Fruit fly (Drosophila melanogaster) whole organism, prepupa: ENCODE data around the gene CG17770.

Experiments
- Blimp-1 ChIP-seq: fragments of 200-800 bp; sonication (Bioruptor generic); optimal IDR thresholded peaks from 3 replicates; lab custom pipeline; 2017; ENCODE audit warnings: missing biosample characterization, missing genetic modification characterization, mild to moderate bottlenecking, moderate library complexity, missing genetic modification reagents
- CG10631 ChIP-seq: fragments of 200-800 bp; sonication (Bioruptor generic); optimal IDR thresholded peaks from 2 replicates; lab custom pipeline; 2016; ENCODE audit warnings: missing biosample characterization, missing genetic modification characterization
- CG10669 ChIP-seq: fragments of 200-800 bp; sonication (Bioruptor generic); optimal IDR thresholded peaks from 3 replicates; lab custom pipeline; 2018; ENCODE audit warnings: missing biosample characterization, mild to moderate bottlenecking, missing genetic modification characterization, moderate library complexity
- CG11294 ChIP-seq: fragments of 200-800 bp; sonication (Bioruptor generic); IDR thresholded peaks from 2 replicates; pipeline ENCODE4 v1.3.6; 2022; ENCODE audit warnings: missing biosample characterization, missing genetic modification characterization
- CG11762 ChIP-seq: fragments of 200-800 bp; sonication (Bioruptor generic); optimal IDR thresholded peaks from 3 replicates; lab custom pipeline; 2016; ENCODE audit warnings: missing biosample characterization, missing genetic modification characterization; ENCODE audit not compliant: insufficient read depth
- CG15336 ChIP-seq: fragments of 200-800 bp; sonication (Bioruptor generic); IDR thresholded peaks from 2 replicates; pipeline ENCODE4 v1.3.6; 2022; ENCODE audit warnings: missing biosample characterization, missing genetic modification characterization
- CG1621 ChIP-seq: fragments of 200-800 bp; sonication (Bioruptor generic); optimal IDR thresholded peaks from 3 replicates; lab custom pipeline; 2018; ENCODE audit warnings: missing biosample characterization, mild to moderate bottlenecking, missing genetic modification characterization
- CG16779 ChIP-seq: fragments of 200-800 bp; sonication (Bioruptor generic); optimal IDR thresholded peaks from 3 replicates; lab custom pipeline; 2017; ENCODE audit warnings: missing biosample characterization, mild to moderate bottlenecking, missing genetic modification characterization
- CG3032 ChIP-seq: fragments of 200-800 bp; optimal IDR thresholded peaks from 2 replicates; lab custom pipeline; 2019; ENCODE audit warnings: missing biosample characterization, mild to moderate bottlenecking, missing genetic modification characterization, moderate library complexity
- CG31627 ChIP-seq: fragments of 200-800 bp; sonication (Bioruptor generic); optimal IDR thresholded peaks from 3 replicates; lab custom pipeline; 2016; ENCODE audit warnings: missing biosample characterization, missing genetic modification characterization
- CG32006 ChIP-seq: fragments of 200-800 bp; sonication (Bioruptor generic); optimal IDR thresholded peaks from 3 replicates; lab custom pipeline; 2017; ENCODE audit warnings: missing biosample characterization, mild to moderate bottlenecking, missing genetic modification characterization
- CG34406 ChIP-seq: fragments of 200-800 bp; sonication (Bioruptor generic); optimal IDR thresholded peaks from 3 replicates; lab custom pipeline; 2016; ENCODE audit warnings: missing biosample characterization, missing genetic modification characterization
- CG3919 ChIP-seq: fragments of 200-800 bp; sonication (Bioruptor generic); optimal IDR thresholded peaks from 3 replicates; lab custom pipeline; 2016; ENCODE audit warnings: missing biosample characterization, missing genetic modification characterization
- CG4318 ChIP-seq: fragments of 200-800 bp; sonication (Bioruptor generic); optimal IDR thresholded peaks from 3 replicates; lab custom pipeline; 2017; ENCODE audit warnings: missing biosample characterization, mild to moderate bottlenecking, missing genetic modification characterization
- CG6163 ChIP-seq: fragments of 200-800 bp; sonication (Bioruptor generic); IDR thresholded peaks from 3 replicates; pipeline ENCODE4 v1.3.6; 2022; ENCODE audit warnings: missing biosample characterization, missing genetic modification characterization
- CG6792 ChIP-seq: fragments of 200-800 bp; sonication (Bioruptor generic); optimal IDR thresholded peaks from 3 replicates; lab custom pipeline; 2016; ENCODE audit warnings: missing biosample characterization, missing genetic modification characterization
- CG7368 ChIP-seq: fragments of 200-800 bp; sonication (Bioruptor generic); optimal IDR thresholded peaks from 3 replicates; lab custom pipeline; 2016; ENCODE audit warnings: missing biosample characterization, missing genetic modification characterization
- CG8119 ChIP-seq: fragments of 200-800 bp; sonication (Bioruptor generic); IDR thresholded peaks from 3 replicates; pipeline ENCODE4 v1.3.6; 2022; ENCODE audit warnings: missing biosample characterization, missing genetic modification characterization
- CG8632 ChIP-seq: fragments of 200-800 bp; sonication (Bioruptor generic); optimal IDR thresholded peaks from 3 replicates; lab custom pipeline; 2016; ENCODE audit warnings: missing biosample characterization, missing genetic modification characterization
- CG9139 ChIP-seq: fragments of 200-800 bp; sonication (Bioruptor generic); optimal IDR thresholded peaks from 3 replicates; lab custom pipeline; 2017; ENCODE audit warnings: missing biosample characterization, mild to moderate bottlenecking, missing genetic modification characterization
- Eip78C ChIP-seq: fragments of 200-800 bp; sonication (Bioruptor generic); peaks from one replicate; lab custom pipeline; 2016; ENCODE audit warnings: missing biosample characterization, missing genetic modification characterization
- Eip93F ChIP-seq: fragments of 200-800 bp; sonication (Bioruptor generic); optimal IDR thresholded peaks from 2 replicates; lab custom pipeline; 2016; ENCODE audit warnings: missing biosample characterization, mild to moderate bottlenecking, missing genetic modification characterization
- Ets21C ChIP-seq: fragments of 200-800 bp; sonication (Bioruptor generic); optimal IDR thresholded peaks from 3 replicates; lab custom pipeline; 2016; ENCODE audit warnings: missing biosample characterization, missing genetic modification characterization
- Ets96B ChIP-seq: fragments of 200-800 bp; optimal IDR thresholded peaks from 2 replicates; lab custom pipeline; 2019; ENCODE audit warnings: missing biosample characterization, mild to moderate bottlenecking, missing genetic modification characterization, moderate library complexity
- Gug ChIP-seq: fragments of 200-800 bp; sonication (Bioruptor generic); IDR thresholded peaks from 2 replicates; pipeline ENCODE4 v1.3.6; 2022; ENCODE audit warnings: missing biosample characterization, missing genetic modification characterization
- Hr38 ChIP-seq: sonication (Bioruptor generic); optimal IDR thresholded peaks from 2 replicates; lab custom pipeline; 2016; ENCODE audit warnings: missing biosample characterization, missing genetic modification characterization
- Hr39 ChIP-seq: fragments of 200-800 bp; sonication (Bioruptor generic); optimal IDR thresholded peaks from 2 replicates; lab custom pipeline; 2016; ENCODE audit warnings: missing biosample characterization, missing genetic modification characterization
- Hr4 ChIP-seq: fragments of 200-800 bp; sonication (Bioruptor generic); optimal IDR thresholded peaks from 3 replicates; lab custom pipeline; 2016; ENCODE audit warnings: missing biosample characterization, missing genetic modification characterization
- Met ChIP-seq: fragments of 200-800 bp; sonication (Bioruptor generic); optimal IDR thresholded peaks from 3 replicates; lab custom pipeline; 2016; ENCODE audit warnings: missing biosample characterization, missing genetic modification characterization
- OdsH ChIP-seq: fragments of 200-800 bp; sonication (Bioruptor generic); optimal IDR thresholded peaks from 3 replicates; lab custom pipeline; 2016; ENCODE audit warnings: missing biosample characterization, missing genetic modification characterization
- Sox102F ChIP-seq: fragments of 200-800 bp; sonication (Bioruptor generic); optimal IDR thresholded peaks from 2 replicates; lab custom pipeline; 2016; ENCODE audit warnings: missing biosample characterization, mild to moderate bottlenecking, missing genetic modification characterization
- Sox14 ChIP-seq: fragments of 200-800 bp; sonication (Bioruptor generic); optimal IDR thresholded peaks from 3 replicates; lab custom pipeline; 2016; ENCODE audit warnings: missing biosample characterization, missing genetic modification characterization
- Sox15 ChIP-seq: fragments of 200-800 bp; sonication (Bioruptor generic); optimal IDR thresholded peaks from 3 replicates; lab custom pipeline; 2016; ENCODE audit warnings: missing biosample characterization, missing genetic modification characterization
- achi ChIP-seq: fragments of 200-800 bp; sonication (Bioruptor generic); optimal IDR thresholded peaks from 3 replicates; lab custom pipeline; 2016; ENCODE audit warnings: missing biosample characterization, missing genetic modification characterization
- acj6 ChIP-seq: fragments of 200-800 bp; sonication (Bioruptor generic); optimal IDR thresholded peaks from 3 replicates; lab custom pipeline; 2016; ENCODE audit warnings: missing biosample characterization, missing genetic modification characterization
- cyc ChIP-seq: fragments of 200-800 bp; sonication (Bioruptor generic); optimal IDR thresholded peaks from 3 replicates; lab custom pipeline; 2016; ENCODE audit warnings: missing biosample characterization, missing genetic modification characterization
- dac ChIP-seq: fragments of 200-800 bp; sonication (Bioruptor generic); optimal IDR thresholded peaks from 2 replicates; lab custom pipeline; 2017; ENCODE audit warnings: missing biosample characterization, mild to moderate bottlenecking, missing genetic modification characterization
- dsx ChIP-seq: fragments of 200-800 bp; optimal IDR thresholded peaks from 3 replicates; lab custom pipeline; 2019; ENCODE audit warnings: missing biosample characterization, mild to moderate bottlenecking, missing genetic modification characterization, moderate library complexity; ENCODE audit not compliant: poor library complexity, severe bottlenecking
- eg ChIP-seq: fragments of 200-800 bp; sonication (Bioruptor generic); IDR thresholded peaks from 3 replicates; pipeline ENCODE4 v1.3.6; 2022; ENCODE audit warnings: missing biosample characterization, missing genetic modification characterization
- fd85E ChIP-seq: fragments of 200-800 bp; sonication (Bioruptor generic); optimal IDR thresholded peaks from 3 replicates; lab custom pipeline; 2016; ENCODE audit warnings: missing biosample characterization, missing genetic modification characterization
- lz ChIP-seq: fragments of 200-800 bp; sonication (Bioruptor generic); optimal IDR thresholded peaks from 3 replicates; lab custom pipeline; 2016; ENCODE audit warnings: missing biosample characterization, missing genetic modification characterization
- pdm3 ChIP-seq: fragments of 200-800 bp; sonication (Bioruptor generic); optimal IDR thresholded peaks from 3 replicates; lab custom pipeline; 2016; ENCODE audit warnings: missing biosample characterization, missing genetic modification characterization
- salr ChIP-seq, 2 experiments: fragments of 200-800 bp; sonication (Bioruptor generic); optimal IDR thresholded peaks; 3 replicates each; lab custom pipeline; 2016 to 2018; ENCODE audit warnings: missing biosample characterization in 2 of 2, missing genetic modification characterization in 2 of 2, mild to moderate bottlenecking in 1 of 2
- spab ChIP-seq: fragments of 200-800 bp; sonication (Bioruptor generic); optimal IDR thresholded peaks from 2 replicates; lab custom pipeline; 2017; ENCODE audit warnings: missing biosample characterization, mild to moderate bottlenecking, missing genetic modification characterization, missing genetic modification reagents
- ss ChIP-seq, 2 experiments: fragments of 200-800 bp; sonication (Bioruptor generic); optimal IDR thresholded peaks; 2 replicates in 1 of 2; 3 replicates in 1 of 2; lab custom pipeline; 2017 to 2018; ENCODE audit warnings: mild to moderate bottlenecking in 2 of 2, missing biosample characterization in 2 of 2, missing genetic modification characterization in 2 of 2, moderate library complexity in 1 of 2
- svp ChIP-seq: fragments of 200-800 bp; sonication (Bioruptor generic); peaks from one replicate; lab custom pipeline; 2016; ENCODE audit warnings: missing biosample characterization, missing genetic modification characterization
- vri ChIP-seq: fragments of 200-800 bp; sonication (Bioruptor generic); optimal IDR thresholded peaks from 3 replicates; lab custom pipeline; 2016; ENCODE audit warnings: missing biosample characterization, mild to moderate bottlenecking, missing genetic modification characterization

The CG17770 gene

DNA sequence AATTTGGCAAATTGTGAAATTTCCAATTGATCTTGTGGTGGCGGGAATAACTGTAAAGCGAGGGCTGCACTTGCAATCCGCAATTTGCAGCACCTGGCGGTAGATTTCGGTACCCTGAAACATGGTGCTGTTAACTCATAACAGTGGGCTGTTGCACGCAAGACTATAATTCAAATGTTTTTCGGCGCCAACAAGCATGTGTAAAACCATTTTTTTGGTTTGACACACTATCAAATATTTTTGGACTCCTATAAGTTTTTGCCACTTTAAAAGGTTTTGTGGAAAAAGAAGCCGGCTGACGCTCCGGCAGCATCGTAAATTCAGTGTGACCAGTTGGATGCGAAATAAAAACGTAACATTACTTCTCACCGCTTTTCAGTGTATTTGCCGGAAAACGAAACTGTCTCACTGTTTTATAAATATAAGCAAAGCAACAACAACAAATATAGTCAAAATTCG lies 39.5 kb downstream of the CG17770 start, which contains the start of the genes CG14545 and CG5886:
TSS of gene CG14545 (minus strand) at position 68 of the 459 bp plus-strand sequence.
TSS of gene CG5886 (plus strand) at position 409 of the 459 bp plus-strand sequence.
- TF ChIP-seq CG3919 (GFP tag; lab: Kevin White, UChicago) (peak; percentile 3), Ets96B (tag; lab: Kevin White, UChicago) (no peak), Eip93F (GFP tag; lab: Kevin White, UChicago) (no peak), Sox15 (GFP tag; lab: Kevin White, UChicago) (no peak), CG10631 (no peak), Hr4 (GFP tag; lab: Kevin White, UChicago) (no peak), CG15336 (no peak), Gug (GFP tag; lab: Robert Waterston, UW) (no peak), CG8632 (GFP tag; lab: Kevin White, UChicago) (no peak), OdsH (GFP tag; lab: Kevin White, UChicago) (no peak), CG11762 (GFP tag; lab: Kevin White, UChicago) (no peak), CG31627 (GFP tag; lab: Kevin White, UChicago) (peak; percentile 8), achi (GFP tag; lab: Kevin White, UChicago) (no peak), CG7368 (no peak), Hr39 (GFP tag; lab: Kevin White, UChicago) (peak; percentile 24), ss (GFP tag; optimal IDR thresholded peaks at IDR 0.05; lab: Kevin White, UChicago) (no peak), spab (no peak), dsx (no peak), Sox14 (no peak), CG10669 (GFP tag; lab: Kevin White, UChicago) (no peak), CG32006 (GFP tag; lab: Kevin White, UChicago) (no peak), CG11294 (GFP tag; lab: Robert Waterston, UW) (no peak), cyc (GFP tag; lab: Kevin White, UChicago) (peak; percentile 33), lz (GFP tag; lab: Kevin White, UChicago) (peak; percentile 25), Sox102F (GFP tag; lab: Kevin White, UChicago) (no peak), CG9139 (GFP tag; lab: Kevin White, UChicago) (no peak), fd85E (no peak), Met (GFP tag; lab: Kevin White, UChicago) (no peak), vri (GFP tag; lab: Kevin White, UChicago) (no peak), CG34406 (GFP tag; lab: Kevin White, UChicago) (no peak)
- TF ChIP-seq, all 60 proteins: peak for 5

DNA sequence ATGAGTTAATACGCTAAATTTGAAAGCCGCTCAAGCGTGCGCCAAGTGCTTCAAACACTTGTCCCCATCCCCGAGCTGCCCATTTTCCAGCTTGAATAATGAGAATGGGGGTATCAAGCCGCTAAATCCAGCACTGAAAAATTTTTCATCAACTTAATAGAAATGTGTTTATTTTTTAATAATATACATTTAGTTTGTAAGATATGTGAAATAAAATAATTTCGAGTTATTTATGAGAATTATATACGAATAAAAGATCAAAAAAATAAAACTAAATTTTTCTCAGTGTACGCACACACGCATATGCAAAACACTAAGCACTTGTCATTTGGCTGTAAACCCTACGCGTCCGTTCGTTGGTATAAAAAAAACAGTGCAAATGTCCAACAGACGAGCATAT lies 43.1 kb downstream of the CG17770 start:
- TF ChIP-seq Blimp-1 (GFP tag; lab: Kevin White, UChicago) (no peak), CG11294 (GFP tag; lab: Robert Waterston, UW) (no peak), CG3032 (tag; lab: Kevin White, UChicago) (peak; percentile 23), cyc (GFP tag; lab: Kevin White, UChicago) (no peak), achi (GFP tag; lab: Kevin White, UChicago) (peak; percentile 16), CG3919 (GFP tag; lab: Kevin White, UChicago) (peak; percentile 12), CG8119 (GFP tag; lab: Robert Waterston, UW) (peak; percentile 42; the same call in 1 of the 3 replicates), fd85E (no peak), CG4318 (GFP tag; lab: Kevin White, UChicago) (no peak), Ets96B (tag; lab: Kevin White, UChicago) (peak; percentile 10), eg (peak; percentile 53; the same call in 1 of the 3 replicates), CG15336 (peak; percentile 58), Eip78C (GFP tag; lab: Kevin White, UChicago) (no peak), pdm3 (GFP tag; lab: Kevin White, UChicago) (no peak), CG11762 (GFP tag; lab: Kevin White, UChicago) (no peak), CG10631 (no peak), svp (GFP tag; lab: Kevin White, UChicago) (peak; percentile 9), CG1621 (no peak), CG8632 (GFP tag; lab: Kevin White, UChicago) (no peak), OdsH (GFP tag; lab: Kevin White, UChicago) (no peak), CG16779 (tag; lab: Kevin White, UChicago) (no peak), acj6 (no peak), CG34406 (GFP tag; lab: Kevin White, UChicago) (no peak), salr (GFP tag; optimal IDR thresholded peaks at IDR 0.05; lab: Kevin White, UChicago) (no peak), CG6163 (GFP tag; lab: Robert Waterston, UW) (peak; percentile 41; the same call in 1 of the 3 replicates), Ets21C (GFP tag; lab: Kevin White, UChicago) (no peak), CG9139 (GFP tag; lab: Kevin White, UChicago) (no peak), Hr39 (GFP tag; lab: Kevin White, UChicago) (no peak), Hr4 (GFP tag; lab: Kevin White, UChicago) (peak; percentile 7), Sox15 (GFP tag; lab: Kevin White, UChicago) (no peak), CG31627 (GFP tag; lab: Kevin White, UChicago) (no peak), lz (GFP tag; lab: Kevin White, UChicago) (no peak), Sox14 (no peak), dac (GFP tag; lab: Kevin White, UChicago) (no peak), Hr38 (no peak), CG32006 (GFP tag; lab: Kevin White, UChicago) (peak; percentile 30), CG6792 (GFP tag; lab: Kevin White, UChicago) (no peak)
